Worm (Caenorhabditis elegans) whole organism, midembryonic: ENCODE data around the gene gakh-1.

Experiments
- T22C8.4 ChIP-seq: fragments of 200-800 bp; sonication (Bioruptor generic); IDR thresholded peaks from 2 replicates; pipeline ENCODE4 v1.3.6; 2022; ENCODE audit warnings: missing genetic modification characterization, missing compliant biosample characterization
- cog-1 ChIP-seq: sonication (generic microtip); optimal IDR thresholded peaks from 2 replicates; lab custom pipeline; 2016; ENCODE audit warnings: missing genetic modification characterization, missing compliant biosample characterization
- flt-1 ChIP-seq: fragments of 200-800 bp; sonication (Bioruptor generic); IDR thresholded peaks from 2 replicates; pipeline ENCODE4 v1.3.6; 2022; ENCODE audit warnings: missing genetic modification characterization, missing compliant biosample characterization
- klf-2 ChIP-seq: fragments of 200-800 bp; sonication (Bioruptor generic); conservative IDR thresholded peaks from 2 replicates; pipeline ENCODE4 v1.3.6; 2022; ENCODE audit warnings: missing genetic modification reagents, missing genetic modification characterization, missing compliant biosample characterization
- med-1 ChIP-seq: sonication (generic microtip); optimal IDR thresholded peaks from 2 replicates; lab custom pipeline; 2017; ENCODE audit warnings: missing genetic modification characterization, mild to moderate bottlenecking, missing compliant biosample characterization, antibody characterized with exemption, missing genetic modification reagents; ENCODE audit not compliant: insufficient read depth
- ref-1 ChIP-seq: fragments of 200-800 bp; sonication (Bioruptor generic); conservative IDR thresholded peaks from 2 replicates; pipeline ENCODE4 v1.3.6; 2022; ENCODE audit warnings: missing genetic modification reagents, missing genetic modification characterization, missing compliant biosample characterization
- tab-1 ChIP-seq: fragments of 200-800 bp; sonication (Bioruptor generic); IDR thresholded peaks from 2 replicates; pipeline ENCODE4 v1.3.6; 2022; ENCODE audit warnings: missing genetic modification characterization, missing compliant biosample characterization
- ztf-23 ChIP-seq: fragments of 200-800 bp; sonication (Bioruptor generic); IDR thresholded peaks from 2 replicates; pipeline ENCODE4 v1.3.6; 2022; ENCODE audit warnings: missing genetic modification reagents, missing genetic modification characterization, missing compliant biosample characterization

DNA sequence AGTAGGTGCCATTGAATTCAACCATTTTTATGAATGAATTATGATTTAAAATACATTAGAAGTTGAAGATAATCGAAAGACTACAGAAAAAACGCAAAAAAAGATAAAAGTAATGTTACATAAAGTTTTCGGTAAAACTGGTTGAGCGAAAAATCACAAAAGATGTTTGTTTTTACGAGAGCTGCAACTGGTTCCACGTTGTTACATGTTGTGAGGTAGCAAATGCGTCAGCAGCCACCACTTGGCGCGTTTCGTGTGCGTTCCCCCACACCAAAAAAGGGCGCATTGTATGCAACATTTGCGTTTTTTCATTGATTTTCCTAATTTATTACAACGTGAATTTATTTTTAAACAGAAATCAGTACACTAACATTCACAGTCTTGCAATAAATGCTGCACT is at the start of gene gakh-1:
- TF ChIP-seq ref-1 (GFP tag; lab: Robert Waterston, UW), result no peak
- no peak for TF ChIP-seq flt-1 (GFP tag; lab: Robert Waterston, UW)
- no peak for TF ChIP-seq cog-1 (tag; lab: Kevin White, UChicago)
- no peak for TF ChIP-seq T22C8.4
- TF ChIP-seq ztf-23 (GFP tag; lab: Robert Waterston, UW), result no peak
- no peak for TF ChIP-seq klf-2 (GFP tag; lab: Robert Waterston, UW)
- no peak for TF ChIP-seq med-1
- TF ChIP-seq tab-1 (GFP tag; lab: Robert Waterston, UW), result no peak
